Fruit fly (Drosophila melanogaster) whole organism, wandering third instar larva: Measurements from ENCODE around the gene hiw.
A peak's percentile ranks its signal among the peaks of the same experiment; 100 is the strongest.

ENCODE experiments used
- Abd-B ChIP-seq: fragments of >200 bp; optimal IDR thresholded peaks from 2 replicates; lab custom pipeline; 2017; ENCODE audit warnings: missing biosample characterization, missing genetic modification characterization
- CG32264 ChIP-seq: fragments of 200-800 bp; sonication (Bioruptor generic); optimal IDR thresholded peaks from 2 replicates; lab custom pipeline; 2016; ENCODE audit warnings: missing biosample characterization, missing genetic modification characterization
- CG9705 ChIP-seq: fragments of 200-800 bp; sonication (Bioruptor generic); optimal IDR thresholded peaks from 2 replicates; lab custom pipeline; 2018; ENCODE audit warnings: missing biosample characterization, mild to moderate bottlenecking, missing genetic modification characterization
- CrebA ChIP-seq: fragments of 200-800 bp; sonication (Bioruptor generic); optimal IDR thresholded peaks from 2 replicates; lab custom pipeline; 2016; ENCODE audit warnings: missing biosample characterization, mild to moderate bottlenecking, missing genetic modification characterization, borderline replicate concordance
- Dfd ChIP-seq: fragments of >200 bp; optimal IDR thresholded peaks from 2 replicates; lab custom pipeline; 2017; ENCODE audit warnings: missing biosample characterization, missing genetic modification characterization
- Dif ChIP-seq: fragments of 200-275, 200-300 bp; sonication (Bioruptor generic); optimal IDR thresholded peaks from 2 replicates; lab custom pipeline; 2018; ENCODE audit warnings: missing biosample characterization, missing genetic modification characterization; ENCODE audit not compliant: partially characterized antibody
- GATAd ChIP-seq: sonication (Bioruptor generic); optimal IDR thresholded peaks from 2 replicates; lab custom pipeline; 2016; ENCODE audit warnings: missing biosample characterization, missing genetic modification characterization
- HLH106 ChIP-seq: fragments of 200-800 bp; optimal IDR thresholded peaks from 3 replicates; lab custom pipeline; 2019; ENCODE audit warnings: missing biosample characterization, mild to moderate bottlenecking, missing genetic modification characterization, moderate library complexity
- Hnf4 ChIP-seq: fragments of 200-800 bp; sonication (Bioruptor generic); optimal IDR thresholded peaks from 2 replicates; lab custom pipeline; 2016; ENCODE audit warnings: missing biosample characterization, mild to moderate bottlenecking, missing genetic modification characterization
- Hr78 ChIP-seq: fragments of >200 bp; optimal IDR thresholded peaks from 2 replicates; lab custom pipeline; 2017; ENCODE audit warnings: missing biosample characterization, missing genetic modification characterization
- Hr83 ChIP-seq: fragments of 200-300 bp; sonication (Bioruptor generic); optimal IDR thresholded peaks from 2 replicates; lab custom pipeline; 2016; ENCODE audit warnings: missing biosample characterization, mild to moderate bottlenecking, missing genetic modification characterization, moderate library complexity; ENCODE audit not compliant: poor library complexity, severe bottlenecking
- Jra ChIP-seq: sonication (Bioruptor generic); optimal IDR thresholded peaks from 2 replicates; lab custom pipeline; 2016; ENCODE audit warnings: missing biosample characterization, missing genetic modification characterization
- Mio ChIP-seq: sonication (Bioruptor generic); optimal IDR thresholded peaks from 2 replicates; lab custom pipeline; 2016; ENCODE audit warnings: missing biosample characterization, missing genetic modification characterization
- Myc ChIP-seq: fragments of >200 bp; optimal IDR thresholded peaks from 2 replicates; lab custom pipeline; 2017
- N ChIP-seq: fragments of >200 bp; optimal IDR thresholded peaks from 2 replicates; lab custom pipeline; 2018; ENCODE audit warnings: missing biosample characterization, missing external identifiers, missing genetic modification characterization
- OdsH ChIP-seq: fragments of 200-800 bp; sonication (Bioruptor generic); optimal IDR thresholded peaks from 2 replicates; lab custom pipeline; 2016; ENCODE audit warnings: missing biosample characterization, mild to moderate bottlenecking, missing genetic modification characterization
- Rel ChIP-seq, 2 experiments: fragments of 200-800 bp; sonication (Bioruptor generic) in 1 of 2; optimal IDR thresholded peaks; 2 replicates in 1 of 2; 3 replicates in 1 of 2; lab custom pipeline; 2016 to 2019; ENCODE audit warnings: mild to moderate bottlenecking in 2 of 2, missing biosample characterization in 2 of 2, missing genetic modification characterization in 2 of 2, moderate library complexity in 1 of 2
- Sp1 ChIP-seq: fragments of 200-800 bp; sonication (Bioruptor generic); optimal IDR thresholded peaks from 3 replicates; lab custom pipeline; 2019; ENCODE audit warnings: missing biosample characterization, mild to moderate bottlenecking, missing genetic modification characterization, moderate library complexity
- Vsx2 ChIP-seq: fragments of 200-300, 225-300 bp; sonication (Bioruptor generic); optimal IDR thresholded peaks from 2 replicates; lab custom pipeline; 2018; ENCODE audit warnings: missing biosample characterization, missing genetic modification characterization; ENCODE audit not compliant: partially characterized antibody
- br ChIP-seq: fragments of 200-800 bp; sonication (Bioruptor generic); optimal IDR thresholded peaks from 2 replicates; lab custom pipeline; 2016; ENCODE audit warnings: missing biosample characterization, missing genetic modification characterization
- brk ChIP-seq: fragments of 200-800 bp; sonication (Bioruptor generic); optimal IDR thresholded peaks from 2 replicates; lab custom pipeline; 2016; ENCODE audit warnings: missing biosample characterization, mild to moderate bottlenecking, missing genetic modification characterization
- dl ChIP-seq, 2 experiments: fragments of 175-275, 200-275 bp in 1 of 2; fragments of 200-275 bp in 1 of 2; sonication (Bioruptor generic); optimal IDR thresholded peaks; lab custom pipeline; 2018; ENCODE audit warnings: mild to moderate bottlenecking in 2 of 2, missing biosample characterization in 2 of 2, missing genetic modification characterization in 2 of 2, moderate library complexity in 2 of 2; ENCODE audit not compliant: partially characterized antibody in 2 of 2, insufficient read depth in 1 of 2
- dmrt93B ChIP-seq: fragments of 200-800 bp; sonication (Bioruptor generic); optimal IDR thresholded peaks from 2 replicates; lab custom pipeline; 2018; ENCODE audit warnings: missing biosample characterization, mild to moderate bottlenecking, missing genetic modification characterization
- dsf ChIP-seq: sonication (Bioruptor generic); optimal IDR thresholded peaks from 2 replicates; lab custom pipeline; 2016; ENCODE audit warnings: missing biosample characterization, missing genetic modification characterization, borderline replicate concordance
- ey ChIP-seq: fragments of 200-800 bp; sonication (Bioruptor generic); optimal IDR thresholded peaks from 2 replicates; lab custom pipeline; 2016; ENCODE audit warnings: missing biosample characterization, missing genetic modification characterization
- foxo ChIP-seq, 2 experiments: fragments of 200-800 bp; sonication (Bioruptor generic); optimal IDR thresholded peaks; 2 replicates in 1 of 2; 3 replicates in 1 of 2; lab custom pipeline; 2016 to 2017; ENCODE audit warnings: missing biosample characterization in 2 of 2, missing genetic modification characterization in 2 of 2
- fru ChIP-seq: fragments of 200-800 bp; sonication (Bioruptor generic); optimal IDR thresholded peaks from 3 replicates; lab custom pipeline; 2016; ENCODE audit warnings: missing biosample characterization, mild to moderate bottlenecking, missing genetic modification characterization
- h ChIP-seq: fragments of 200-800 bp; sonication (Bioruptor generic); optimal IDR thresholded peaks from 3 replicates; lab custom pipeline; 2016; ENCODE audit warnings: missing biosample characterization, mild to moderate bottlenecking, missing genetic modification characterization
- jim ChIP-seq: fragments of 175-275, 200-325 bp; sonication (Bioruptor generic); optimal IDR thresholded peaks from 2 replicates; lab custom pipeline; 2016; ENCODE audit warnings: missing biosample characterization, mild to moderate bottlenecking, missing genetic modification characterization
- lola ChIP-seq: fragments of >200 bp; optimal IDR thresholded peaks from 2 replicates; lab custom pipeline; 2017; ENCODE audit warnings: missing biosample characterization, missing genetic modification characterization
- pan ChIP-seq: fragments of >200 bp; optimal IDR thresholded peaks from 2 replicates; lab custom pipeline; 2017
- psq ChIP-seq: fragments of 200-800 bp; sonication (Bioruptor generic); optimal IDR thresholded peaks from 3 replicates; lab custom pipeline; 2017; ENCODE audit warnings: missing biosample characterization, mild to moderate bottlenecking, missing genetic modification characterization, moderate library complexity
- rgr ChIP-seq: fragments of 200-800 bp; sonication (Bioruptor generic); optimal IDR thresholded peaks from 3 replicates; lab custom pipeline; 2016; ENCODE audit warnings: missing biosample characterization, mild to moderate bottlenecking, missing genetic modification characterization
- sage ChIP-seq: fragments of 200-800 bp; sonication (Bioruptor generic); optimal IDR thresholded peaks from 2 replicates; lab custom pipeline; 2016; ENCODE audit warnings: missing biosample characterization, mild to moderate bottlenecking, missing genetic modification characterization
- sv ChIP-seq: fragments of 200-800 bp; sonication (Bioruptor generic); optimal IDR thresholded peaks from 3 replicates; lab custom pipeline; 2016; ENCODE audit warnings: missing biosample characterization, missing genetic modification characterization
- tai ChIP-seq: sonication (Bioruptor generic); optimal IDR thresholded peaks from 2 replicates; lab custom pipeline; 2016; ENCODE audit warnings: missing biosample characterization, missing genetic modification characterization
- usp ChIP-seq: fragments of >200 bp; optimal IDR thresholded peaks from 2 replicates; lab custom pipeline; 2017; ENCODE audit warnings: missing biosample characterization, missing genetic modification characterization
- woc ChIP-seq: sonication (Bioruptor generic); optimal IDR thresholded peaks from 2 replicates; lab custom pipeline; 2016; ENCODE audit warnings: missing biosample characterization, mild to moderate bottlenecking, missing genetic modification characterization

hiw gene

DNA sequence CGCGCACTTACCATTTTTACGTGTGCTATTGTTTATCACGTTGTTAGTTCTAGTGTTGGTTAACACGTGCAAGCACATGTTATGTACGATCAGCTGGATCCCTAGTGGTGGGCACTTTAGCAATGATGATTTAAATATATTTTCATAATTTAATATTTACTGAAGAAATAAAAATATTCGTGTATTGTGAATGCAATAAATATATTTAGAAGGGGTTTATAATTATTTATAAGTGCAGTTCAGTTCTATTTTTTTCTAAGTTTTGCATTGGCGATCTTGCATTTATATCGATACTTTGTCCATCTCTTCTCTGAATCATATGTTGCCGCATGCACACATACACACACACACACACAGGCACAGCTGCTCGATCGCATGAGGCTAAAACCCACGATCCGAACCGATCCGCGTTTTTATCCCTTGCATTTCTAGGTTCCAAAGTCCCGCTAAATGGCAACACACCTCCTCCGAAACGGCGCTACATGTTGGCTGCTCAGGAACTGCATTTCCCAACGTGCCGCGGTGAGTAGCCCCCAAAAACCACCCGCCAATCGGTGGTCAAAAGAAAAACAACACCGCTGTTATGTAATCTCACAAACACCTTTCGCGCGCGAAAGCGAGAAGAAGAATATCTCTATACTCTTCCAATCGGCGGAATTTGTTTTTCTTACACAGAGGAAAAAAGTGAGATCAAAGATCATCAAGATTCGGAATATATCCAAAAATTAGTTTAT lies 22.7 kb upstream of the hiw start, which contains the start of the genes CG15027 and Dbct (continued):
- no peak for TF ChIP-seq dl (GFP tag; optimal IDR thresholded peaks at IDR 0.05; lab: Kevin White, UChicago; ENCODE audit: insufficient read depth in 1 of 2, partially characterized antibody in 2 of 2)

DNA sequence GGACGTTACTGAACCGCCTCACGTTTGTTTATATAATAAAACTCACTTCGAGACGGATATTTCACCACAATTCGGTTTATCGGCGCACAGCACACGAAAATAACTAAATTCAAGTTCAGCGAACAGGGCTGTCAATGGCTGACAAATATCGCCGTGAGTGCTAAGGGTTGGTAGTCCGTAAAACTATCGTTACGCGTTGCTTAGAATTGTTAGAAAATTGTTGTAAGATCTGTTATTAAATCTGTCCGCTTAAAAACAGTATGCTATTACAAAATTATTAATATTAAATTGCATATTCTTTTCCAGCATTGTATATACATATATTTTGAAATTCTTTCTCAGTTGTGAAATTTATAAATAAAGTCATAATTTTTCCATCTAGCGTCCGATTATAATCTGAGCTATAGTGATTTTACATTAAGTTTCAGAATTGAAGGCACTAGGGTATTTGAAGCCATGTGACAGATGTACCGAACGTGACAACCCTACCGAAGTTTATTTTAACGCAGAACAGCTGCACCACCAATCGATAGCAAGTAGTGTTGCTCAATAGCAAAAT lies 21.4 kb upstream of the hiw start, which contains the start of gene Cox17:
Cox17 (minus strand) TSS at position 120 of the 559 bp plus-strand sequence.
- peak; percentile 73 for TF ChIP-seq OdsH (GFP tag; lab: Kevin White, UChicago)
- peak in 1 of 2 experiments; percentile 86 for TF ChIP-seq foxo (GFP tag; optimal IDR thresholded peaks at IDR 0.05; lab: Kevin White, UChicago)
- TF ChIP-seq rgr, result peak; percentile 76
- TF ChIP-seq GATAd, result peak; percentile 31
- TF ChIP-seq dmrt93B (GFP tag; lab: Kevin White, UChicago), result peak; percentile 75
- no peak for TF ChIP-seq Mio (GFP tag; lab: Kevin White, UChicago)
- no peak for TF ChIP-seq dl (GFP tag; optimal IDR thresholded peaks at IDR 0.05; lab: Kevin White, UChicago; ENCODE audit: insufficient read depth in 1 of 2, partially characterized antibody in 2 of 2)
- TF ChIP-seq brk (GFP tag; lab: Kevin White, UChicago), result peak; percentile 74
- no peak for TF ChIP-seq lola (GFP tag; lab: Kevin White, UChicago)
- peak; percentile 7 for TF ChIP-seq Dfd (GFP tag; lab: Kevin White, UChicago)
- TF ChIP-seq Abd-B, result no peak
- peak; percentile 70 for TF ChIP-seq CG9705 (GFP tag; lab: Kevin White, UChicago)
- TF ChIP-seq Sp1 (GFP tag; lab: Kevin White, UChicago), result peak; percentile 81
- no peak for TF ChIP-seq jim
- peak; percentile 70 for TF ChIP-seq dsf (GFP tag; lab: Kevin White, UChicago)
- TF ChIP-seq Hr83 (GFP tag; lab: Kevin White, UChicago), result peak; percentile 47
- peak; percentile 3 for TF ChIP-seq CG32264 (GFP tag; lab: Kevin White, UChicago)
- no peak for TF ChIP-seq Rel (GFP tag; optimal IDR thresholded peaks at IDR 0.05; lab: Kevin White, UChicago)
- peak; percentile 51 for TF ChIP-seq Rel (tag; optimal IDR thresholded peaks at IDR 0.05; lab: Kevin White, UChicago)
- TF ChIP-seq Vsx2 (GFP tag; lab: Kevin White, UChicago), result no peak
- TF ChIP-seq psq (GFP tag; lab: Kevin White, UChicago), result peak; percentile 75
- TF ChIP-seq sage, result peak; percentile 20
- no peak for TF ChIP-seq N
- peak; percentile 83 for TF ChIP-seq fru (GFP tag; lab: Kevin White, UChicago)
- TF ChIP-seq Jra (GFP tag; lab: Kevin White, UChicago), result peak; percentile 77
- TF ChIP-seq HLH106 (tag; lab: Kevin White, UChicago), result peak; percentile 85
- TF ChIP-seq ey (GFP tag; lab: Kevin White, UChicago), result peak; percentile 75
- peak; percentile 81 for TF ChIP-seq sv
- TF ChIP-seq br, result peak; percentile 70
- TF ChIP-seq usp (GFP tag; lab: Kevin White, UChicago), result no peak
- TF ChIP-seq Hr78 (GFP tag; lab: Kevin White, UChicago), result no peak
- no peak for TF ChIP-seq CrebA (GFP tag; lab: Kevin White, UChicago)
- peak; percentile 82 for TF ChIP-seq tai (GFP tag; lab: Kevin White, UChicago)
- TF ChIP-seq woc (GFP tag; lab: Kevin White, UChicago), result peak; percentile 83
- peak; percentile 84 for TF ChIP-seq h
- TF ChIP-seq Hnf4 (GFP tag; lab: Kevin White, UChicago), result peak; percentile 73
- TF ChIP-seq Dif, result no peak
- TF ChIP-seq pan (lab: Kevin White, UChicago), result no peak
- peak; percentile 57 for TF ChIP-seq Myc (lab: Kevin White, UChicago)
